Comparison of ENCODE assay signal across 1 fruit fly cellular context in genomic region chrX:9499994-9500804, dm6.
TF ChIP-seq lines count a peak whose summit lies in the region.

TSS of gene mgl (minus strand) at chrX:9500129.

TF ChIP-seq in whole organism, embryonic, 481 proteins besides CTCF, POLR2A, EP300 and RAD21 (continued from another document and continues in another):
- TF ChIP-seq knrl (GFP tag; IDR thresholded peaks at IDR 0.05; lab: Robert Waterston, UW; ENCODE audit: partially characterized antibody) (0 out of 3 replicates have a peak, but pooled peaks have one; percentile 21), CG15696 (tag; optimal IDR thresholded peaks at IDR 0.05; lab: Kevin White, UChicago) (no peak), CG12942 (GFP tag; optimal IDR thresholded peaks at IDR 0.05; lab: Kevin White, UChicago) (peak; percentile 73), CG8924 (tag; optimal IDR thresholded peaks at IDR 0.05; lab: Kevin White, UChicago) (peak; percentile 80), D19B (GFP tag; optimal IDR thresholded peaks at IDR 0.05; lab: Kevin White, UChicago) (no peak), CoRest (tag; optimal IDR thresholded peaks at IDR 0.05; lab: Kevin White, UChicago) (peak; percentile 76), CG34376 (GFP tag; optimal IDR thresholded peaks at IDR 0.05; lab: Kevin White, UChicago) (no peak), CG17829 (tag; optimal IDR thresholded peaks at IDR 0.05; lab: Kevin White, UChicago) (peak; percentile 83), corto (GFP tag; optimal IDR thresholded peaks at IDR 0.05; lab: Kevin White, UChicago) (peak; percentile 81), CG1024 (GFP tag; IDR thresholded peaks at IDR 0.05; lab: Robert Waterston, UW) (no peak), Pdp1 (GFP tag; optimal IDR thresholded peaks at IDR 0.05; lab: Kevin White, UChicago) (peak; percentile 52 to 74), Optix (GFP tag; IDR thresholded peaks at IDR 0.05; lab: Robert Waterston, UW) (no peak; the same call in 2 of the 3 replicates), stwl (tag; optimal IDR thresholded peaks at IDR 0.05; lab: Kevin White, UChicago) (no peak), grn (GFP tag; optimal IDR thresholded peaks at IDR 0.05; lab: Kevin White, UChicago) (no peak), luna (GFP tag; optimal IDR thresholded peaks at IDR 0.05; lab: Kevin White, UChicago) (no peak), hth (optimal IDR thresholded peaks at IDR 0.05; lab: Kevin White, UChicago) (no peak), Bdp1 (GFP tag; optimal IDR thresholded peaks at IDR 0.05; lab: Kevin White, UChicago) (peak; percentile 51), Ssrp (tag; optimal IDR thresholded peaks at IDR 0.05; lab: Kevin White, UChicago) (peak; percentile 80), ind (GFP tag; optimal IDR thresholded peaks at IDR 0.05; lab: Kevin White, UChicago) (peak; percentile 79), Doc2 (GFP tag; IDR thresholded peaks at IDR 0.05; lab: Robert Waterston, UW) (no peak), CG3065 (GFP tag; optimal IDR thresholded peaks at IDR 0.05; lab: Kevin White, UChicago) (peak; percentile 30), CG4820 (GFP tag; optimal IDR thresholded peaks at IDR 0.05; lab: Kevin White, UChicago) (peak; percentile 77), unc-4 (GFP tag; IDR thresholded peaks at IDR 0.05; lab: Robert Waterston, UW; ENCODE audit: partially characterized antibody) (no peak), nerfin-1 (tag; optimal IDR thresholded peaks at IDR 0.05; lab: Kevin White, UChicago) (no peak), Lim3 (GFP tag; IDR thresholded peaks at IDR 0.05; lab: Robert Waterston, UW) (no peak), Kr (GFP tag; optimal IDR thresholded peaks at IDR 0.05; lab: Kevin White, UChicago) (no peak), sim (GFP tag; IDR thresholded peaks at IDR 0.05; lab: Robert Waterston, UW) (no peak), NC2α (GFP tag; optimal IDR thresholded peaks at IDR 0.05; lab: Kevin White, UChicago) (peak; percentile 42), CG13296 (GFP tag; optimal IDR thresholded peaks at IDR 0.05; lab: Kevin White, UChicago) (no peak), org-1 (GFP tag; optimal IDR thresholded peaks at IDR 0.05; lab: Kevin White, UChicago) (peak; percentile 85), Fer1 (GFP tag; optimal IDR thresholded peaks at IDR 0.05; lab: Kevin White, UChicago) (peak; percentile 42), vfl (GFP tag; optimal IDR thresholded peaks at IDR 0.05; lab: Kevin White, UChicago) (no peak), ftz-f1 (GFP tag; optimal IDR thresholded peaks at IDR 0.05; lab: Kevin White, UChicago) (no peak), CG34422 (GFP tag; IDR thresholded peaks at IDR 0.05; lab: Robert Waterston, UW) (0 out of 3 replicates have a peak, but pooled peaks have one; percentile 43), CG15479 (GFP tag; optimal IDR thresholded peaks at IDR 0.05; lab: Kevin White, UChicago) (peak; percentile 3), CG14860 (GFP tag; IDR thresholded peaks at IDR 0.05; lab: Robert Waterston, UW; ENCODE audit: partially characterized antibody) (no peak), slou (GFP tag; optimal IDR thresholded peaks at IDR 0.05; lab: Kevin White, UChicago) (peak; percentile 60), br (optimal IDR thresholded peaks at IDR 0.05; lab: Kevin White, UChicago) (no peak), CkIIα-i1 (GFP tag; IDR thresholded peaks at IDR 0.05; lab: Robert Waterston, UW) (no peak), al (GFP tag; IDR thresholded peaks at IDR 0.05; lab: Robert Waterston, UW) (no peak), CG17912 (GFP tag; optimal IDR thresholded peaks at IDR 0.05; lab: Kevin White, UChicago) (no peak), Xrp1 (GFP tag; IDR thresholded peaks at IDR 0.05; lab: Robert Waterston, UW) (peak; percentile 71), esg (GFP tag; conservative IDR thresholded peaks at IDR 0.05; lab: Robert Waterston, UW) (peak; percentile 54), CG12236 (GFP tag; optimal IDR thresholded peaks at IDR 0.05; lab: Kevin White, UChicago) (peak; percentile 3), vnd (GFP tag; IDR thresholded peaks at IDR 0.05; lab: Robert Waterston, UW; ENCODE audit: partially characterized antibody) (no peak), CG14965 (GFP tag; optimal IDR thresholded peaks at IDR 0.05; lab: Kevin White, UChicago; ENCODE audit: borderline replicate concordance) (no peak), Tbp (GFP tag; optimal IDR thresholded peaks at IDR 0.05; lab: Kevin White, UChicago) (no peak), mirr (GFP tag; optimal IDR thresholded peaks at IDR 0.05; lab: Kevin White, UChicago) (no peak), CG7928 (GFP tag; optimal IDR thresholded peaks at IDR 0.05; lab: Kevin White, UChicago) (peak; percentile 5), Lpt (GFP tag; optimal IDR thresholded peaks at IDR 0.05; lab: Kevin White, UChicago) (no peak), CG17385 (GFP tag; optimal IDR thresholded peaks at IDR 0.05; lab: Kevin White, UChicago) (peak; percentile 41), eyg (GFP tag; optimal IDR thresholded peaks at IDR 0.05; lab: Kevin White, UChicago) (no peak), cg (GFP tag; optimal IDR thresholded peaks at IDR 0.05; lab: Kevin White, UChicago) (no peak), ttk (GFP tag; IDR thresholded peaks at IDR 0.05; lab: Robert Waterston, UW) (no peak), pzg (GFP tag; optimal IDR thresholded peaks at IDR 0.05; lab: Kevin White, UChicago) (no peak), CG12744 (GFP tag; optimal IDR thresholded peaks at IDR 0.05; lab: Kevin White, UChicago) (peak; percentile 41), B-H2 (GFP tag; optimal IDR thresholded peaks at IDR 0.05; lab: Kevin White, UChicago) (peak; percentile 12), CG10267 (tag; optimal IDR thresholded peaks at IDR 0.05; lab: Kevin White, UChicago) (peak; percentile 79), pros (GFP tag; optimal IDR thresholded peaks at IDR 0.05; lab: Kevin White, UChicago) (peak; percentile 17), toy (GFP tag; IDR thresholded peaks at IDR 0.05; lab: Robert Waterston, UW) (no peak), schlank (tag; optimal IDR thresholded peaks at IDR 0.05; lab: Kevin White, UChicago) (no peak), fu2 (GFP tag; optimal IDR thresholded peaks at IDR 0.05; lab: Kevin White, UChicago) (no peak), CG7987 (GFP tag; optimal IDR thresholded peaks at IDR 0.05; lab: Kevin White, UChicago) (no peak), H15 (GFP tag; IDR thresholded peaks at IDR 0.05; lab: Robert Waterston, UW) (peak; percentile 56; the same call in 2 of the 3 replicates), CG10959 (GFP tag; IDR thresholded peaks at IDR 0.05; lab: Robert Waterston, UW) (peak; percentile 26; the same call in 1 of the 2 replicates), Dbx (GFP tag; IDR thresholded peaks at IDR 0.05; lab: Robert Waterston, UW) (0 out of 3 replicates have a peak, but pooled peaks have one; percentile 19), gce (GFP tag; IDR thresholded peaks at IDR 0.05; lab: Robert Waterston, UW) (no peak), CG14014 (GFP tag; IDR thresholded peaks at IDR 0.05; lab: Robert Waterston, UW) (no peak; the same call in none of the 2 replicates), gfzf (GFP tag; optimal IDR thresholded peaks at IDR 0.05; lab: Kevin White, UChicago) (no peak), PHDP (tag; optimal IDR thresholded peaks at IDR 0.05; lab: Kevin White, UChicago) (peak; percentile 73), chif (GFP tag; optimal IDR thresholded peaks at IDR 0.05; lab: Kevin White, UChicago) (peak; percentile 62 to 83), CG11093 (GFP tag; IDR thresholded peaks at IDR 0.05; lab: Robert Waterston, UW) (0 out of 3 replicates have a peak, but pooled peaks have one; percentile 26), CG14710 (tag; optimal IDR thresholded peaks at IDR 0.05; lab: Kevin White, UChicago) (peak; percentile 77), CG9609 (GFP tag; optimal IDR thresholded peaks at IDR 0.05; lab: Kevin White, UChicago) (peak; percentile 39), HLH4C (GFP tag; IDR thresholded peaks at IDR 0.05; lab: Robert Waterston, UW; ENCODE audit: partially characterized antibody) (no peak), aop (GFP tag; IDR thresholded peaks at IDR 0.05; lab: Robert Waterston, UW) (no peak), CG7271 (tag; optimal IDR thresholded peaks at IDR 0.05; lab: Kevin White, UChicago) (peak; percentile 15), nau (GFP tag; optimal IDR thresholded peaks at IDR 0.05; lab: Kevin White, UChicago) (peak; percentile 68), NC2β (GFP tag; optimal IDR thresholded peaks at IDR 0.05; lab: Kevin White, UChicago) (peak; percentile 35), Dip2 (GFP tag; IDR thresholded peaks at IDR 0.05; lab: Robert Waterston, UW) (no peak), CG8944 (GFP tag; optimal IDR thresholded peaks at IDR 0.05; lab: Kevin White, UChicago) (peak; percentile 41), CG5180 (GFP tag; optimal IDR thresholded peaks at IDR 0.05; lab: Kevin White, UChicago) (peak; percentile 99), CG8765 (GFP tag; IDR thresholded peaks at IDR 0.05; lab: Robert Waterston, UW) (no peak), CG31365 (tag; optimal IDR thresholded peaks at IDR 0.05; lab: Kevin White, UChicago) (peak; percentile 30), CG9932 (GFP tag; IDR thresholded peaks at IDR 0.05; lab: Robert Waterston, UW) (no peak), CG14050 (GFP tag; IDR thresholded peaks at IDR 0.05; lab: Robert Waterston, UW) (peak; percentile 22; the same call in 1 of the 3 replicates), CG10147 (GFP tag; optimal IDR thresholded peaks at IDR 0.05; lab: Kevin White, UChicago) (peak; percentile 52), lmd (GFP tag; IDR thresholded peaks at IDR 0.05; lab: Robert Waterston, UW) (peak; percentile 77), fru (optimal IDR thresholded peaks at IDR 0.05; lab: Kevin White, UChicago) (no peak), Neu2 (GFP tag; optimal IDR thresholded peaks at IDR 0.05; lab: Kevin White, UChicago; ENCODE audit: borderline replicate concordance) (no peak), cato (GFP tag; optimal IDR thresholded peaks at IDR 0.05; lab: Kevin White, UChicago; ENCODE audit: borderline replicate concordance) (peak; percentile 64), seq (GFP tag; IDR thresholded peaks at IDR 0.05; lab: Robert Waterston, UW) (peak; percentile 59), zfh2 (GFP tag; optimal IDR thresholded peaks at IDR 0.05; lab: Kevin White, UChicago) (peak; percentile 37), Antp (GFP tag; optimal IDR thresholded peaks at IDR 0.05; lab: Kevin White, UChicago) (peak; percentile 53), sc (optimal IDR thresholded peaks at IDR 0.05; lab: Kevin White, UChicago) (no peak), sc (GFP tag; optimal IDR thresholded peaks at IDR 0.05; lab: Kevin White, UChicago) (peak; percentile 79), CG32532 (GFP tag; IDR thresholded peaks at IDR 0.05; lab: Robert Waterston, UW) (0 out of 2 replicates have a peak, but pooled peaks have one; percentile 21), Chrac-16 (GFP tag; optimal IDR thresholded peaks at IDR 0.05; lab: Kevin White, UChicago) (peak; percentile 83), CG32772 (GFP tag; IDR thresholded peaks at IDR 0.05; lab: Robert Waterston, UW) (0 out of 2 replicates have a peak, but pooled peaks have one; percentile 29), CG6683 (GFP tag; optimal IDR thresholded peaks at IDR 0.05; lab: Kevin White, UChicago) (peak; percentile 58), CG11695 (GFP tag; IDR thresholded peaks at IDR 0.05; lab: Robert Waterston, UW) (peak; percentile 66; the same call in 2 of the 3 replicates), mld (GFP tag; IDR thresholded peaks at IDR 0.05; lab: Robert Waterston, UW; ENCODE audit: partially characterized antibody) (no peak), chn (GFP tag; optimal IDR thresholded peaks at IDR 0.05; lab: Kevin White, UChicago) (peak; percentile 77), CG12659 (GFP tag; optimal IDR thresholded peaks at IDR 0.05; lab: Kevin White, UChicago) (peak; percentile 64), bbx (GFP tag; IDR thresholded peaks at IDR 0.05; lab: Robert Waterston, UW; ENCODE audit: partially characterized antibody) (peak; percentile 51; the same call in 1 of the 2 replicates), Drgx (GFP tag; IDR thresholded peaks at IDR 0.05; lab: Robert Waterston, UW) (peak; percentile 95), CG17361 (GFP tag; IDR thresholded peaks at IDR 0.05; lab: Robert Waterston, UW) (peak; percentile 93), TFAM (GFP tag; optimal IDR thresholded peaks at IDR 0.05; lab: Kevin White, UChicago) (no peak), psq (GFP tag; optimal IDR thresholded peaks at IDR 0.05; lab: Kevin White, UChicago) (peak; percentile 41), Six4 (GFP tag; optimal IDR thresholded peaks at IDR 0.05; lab: Kevin White, UChicago) (peak; percentile 81), CG8478 (optimal IDR thresholded peaks at IDR 0.05; lab: Kevin White, UChicago) (no peak), pfk (GFP tag; optimal IDR thresholded peaks at IDR 0.05; lab: Kevin White, UChicago) (no peak), CG9797 (GFP tag; optimal IDR thresholded peaks at IDR 0.05; lab: Kevin White, UChicago) (no peak), Hr51 (GFP tag; optimal IDR thresholded peaks at IDR 0.05; lab: Kevin White, UChicago) (peak; percentile 49 to 81), jing (GFP tag; optimal IDR thresholded peaks at IDR 0.05; lab: Kevin White, UChicago) (peak; percentile 54), ara (GFP tag; IDR thresholded peaks at IDR 0.05; lab: Robert Waterston, UW) (peak; percentile 66), CG18599 (GFP tag; optimal IDR thresholded peaks at IDR 0.05; lab: Kevin White, UChicago) (peak; percentile 83), CG4404 (GFP tag; IDR thresholded peaks at IDR 0.05; lab: Robert Waterston, UW) (peak; percentile 61), CHES-1-like (GFP tag; optimal IDR thresholded peaks at IDR 0.05; lab: Kevin White, UChicago) (no peak), Blimp-1 (GFP tag; optimal IDR thresholded peaks at IDR 0.05; lab: Kevin White, UChicago) (peak; percentile 68), mam (GFP tag; optimal IDR thresholded peaks at IDR 0.05; lab: Kevin White, UChicago) (peak; percentile 65), CG8359 (GFP tag; optimal IDR thresholded peaks at IDR 0.05; lab: Kevin White, UChicago; ENCODE audit: borderline replicate concordance) (peak; percentile 57), tup (GFP tag; optimal IDR thresholded peaks at IDR 0.05; lab: Kevin White, UChicago) (peak; percentile 59), zen2 (GFP tag; IDR thresholded peaks at IDR 0.05; lab: Robert Waterston, UW; ENCODE audit: partially characterized antibody) (no peak), CG18262 (tag; optimal IDR thresholded peaks at IDR 0.05; lab: Kevin White, UChicago) (peak; percentile 92), CG12299 (tag; optimal IDR thresholded peaks at IDR 0.05; lab: Kevin White, UChicago) (no peak), odd (GFP tag; optimal IDR thresholded peaks at IDR 0.05; lab: Kevin White, UChicago) (peak; percentile 32), CG8388 (GFP tag; optimal IDR thresholded peaks at IDR 0.05; lab: Kevin White, UChicago) (peak; percentile 75), CG11247 (GFP tag; IDR thresholded peaks at IDR 0.05; lab: Robert Waterston, UW) (no peak), CG6689 (GFP tag; IDR thresholded peaks at IDR 0.05; lab: Robert Waterston, UW) (peak; percentile 79)
